Worm (Caenorhabditis elegans) whole organism, L4 larva: ENCODE data around the gene daf-15.

ENCODE experiments used
- ama-1 ChIP-seq: fragments of 150-350 bp; optimal IDR thresholded peaks from 2 replicates; lab custom pipeline; 2014; ENCODE audit warnings: inconsistent platforms, mixed read lengths
- ceh-20 ChIP-seq: fragments of 200-800 bp; sonication (Bioruptor generic); IDR thresholded peaks from 2 replicates; pipeline ENCODE4 v1.3.6; 2022; ENCODE audit warnings: missing genetic modification reagents, missing genetic modification characterization, missing compliant biosample characterization
- nhr-28 ChIP-seq: fragments of 150-350 bp; optimal IDR thresholded peaks from 2 replicates; lab custom pipeline; 2014; ENCODE audit warnings: missing biosample characterization, missing genetic modification characterization

DNA sequence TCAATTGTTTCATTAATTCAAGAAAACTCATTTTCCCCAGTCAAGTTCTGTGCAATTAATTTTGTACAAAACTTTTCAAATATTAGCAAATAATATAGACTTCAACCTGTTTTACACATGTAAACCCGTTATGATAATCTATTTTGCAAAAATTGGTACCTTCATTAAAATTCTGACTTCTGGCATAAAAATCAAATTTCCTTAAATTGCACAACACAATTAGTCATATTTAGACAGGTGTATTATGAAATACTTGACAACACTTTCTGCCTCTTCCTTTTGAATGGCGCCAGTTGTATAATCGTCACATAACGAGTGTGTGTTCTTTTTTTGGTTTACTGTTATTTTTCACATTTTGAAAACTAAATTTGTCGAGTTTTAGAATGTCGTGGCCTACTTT is 14.9 kb upstream of the daf-15 start, which contains the start of gene fbxc-58:
- TF ChIP-seq ceh-20 (no peak), ama-1 (lab: Kevin White, UChicago) (no peak), nhr-28 (tag; lab: Kevin White, UChicago) (peak; percentile 21)
